ENCODE assay signal across 1 worm cellular context in genomic region chrIV:4400350-4401326, ce11.
TF ChIP-seq lines count a peak whose summit lies in the region.

TSS of gene Y24D9A.6 (minus strand) at chrIV:4400400.

TF ChIP-seq in whole organism, L1 larva, 84 proteins besides CTCF, POLR2A, EP300 and RAD21 (continued from another document):
- TF ChIP-seq mep-1 (tag; optimal IDR thresholded peaks at IDR 0.05; lab: Kevin White, UChicago): peak; percentile 78
- TF ChIP-seq blmp-1 (tag; optimal IDR thresholded peaks at IDR 0.05; lab: Kevin White, UChicago): peak; percentile 98
- TF ChIP-seq unc-62 (GFP tag; optimal IDR thresholded peaks at IDR 0.05; lab: Kevin White, UChicago): no peak
- TF ChIP-seq nhr-19 (GFP tag; conservative IDR thresholded peaks at IDR 0.05; lab: Robert Waterston, UW): peak; percentile 89
- no peak for TF ChIP-seq alr-1 (tag; optimal IDR thresholded peaks at IDR 0.05; lab: Kevin White, UChicago; ENCODE audit: borderline replicate concordance)
- TF ChIP-seq nhr-71 (tag; optimal IDR thresholded peaks at IDR 0.05; lab: Kevin White, UChicago): peak; percentile 88
- peak; percentile 49 for TF ChIP-seq rnt-1 (tag; optimal IDR thresholded peaks at IDR 0.05; lab: Kevin White, UChicago)
- no peak for TF ChIP-seq fkh-8 (tag; optimal IDR thresholded peaks at IDR 0.05; lab: Kevin White, UChicago)
- peak; percentile 66 for TF ChIP-seq vab-15 (tag; optimal IDR thresholded peaks at IDR 0.05; lab: Kevin White, UChicago)
- no peak for TF ChIP-seq F16B12.6 (tag; optimal IDR thresholded peaks at IDR 0.05; lab: Kevin White, UChicago)
- no peak for TF ChIP-seq C04F5.9 (tag; optimal IDR thresholded peaks at IDR 0.05; lab: Kevin White, UChicago)
- TF ChIP-seq lin-35 (GFP tag; optimal IDR thresholded peaks at IDR 0.05; lab: Kevin White, UChicago): peak; percentile 56 to 86
- no peak for TF ChIP-seq pqm-1 (tag; optimal IDR thresholded peaks at IDR 0.05; lab: Kevin White, UChicago)
- TF ChIP-seq nhr-85 (tag; lab: Kevin White, UChicago): peak; percentile 100
- TF ChIP-seq dpl-1 (GFP tag; optimal IDR thresholded peaks at IDR 0.05; lab: Kevin White, UChicago): peak; percentile 60 to 75 (median 69)
- peak; percentile 64 for TF ChIP-seq tbx-2 (tag; optimal IDR thresholded peaks at IDR 0.05; lab: Kevin White, UChicago)
- TF ChIP-seq nhr-90 (tag; optimal IDR thresholded peaks at IDR 0.05; lab: Kevin White, UChicago; ENCODE audit: poor library complexity): peak; percentile 94
- peak; percentile 58 to 71 for TF ChIP-seq egl-27 (tag; optimal IDR thresholded peaks at IDR 0.05; lab: Kevin White, UChicago)
- TF ChIP-seq Y116A8C.19 (tag; optimal IDR thresholded peaks at IDR 0.05; lab: Kevin White, UChicago; ENCODE audit: borderline replicate concordance): no peak
- peak; percentile 74 for TF ChIP-seq lin-39 (tag; optimal IDR thresholded peaks at IDR 0.05; lab: Kevin White, UChicago)
- peak; percentile 84 for TF ChIP-seq nhr-47 (tag; optimal IDR thresholded peaks at IDR 0.05; lab: Kevin White, UChicago)
- TF ChIP-seq ceh-90 (tag; optimal IDR thresholded peaks at IDR 0.05; lab: Kevin White, UChicago): no peak
- peak; percentile 84 for TF ChIP-seq nhr-20 (tag; optimal IDR thresholded peaks at IDR 0.05; lab: Kevin White, UChicago)
- no peak for TF ChIP-seq egl-13 (tag; optimal IDR thresholded peaks at IDR 0.05; lab: Kevin White, UChicago)
- TF ChIP-seq lin-14 (GFP tag; optimal IDR thresholded peaks at IDR 0.05; lab: Kevin White, UChicago): peak; percentile 95
- no peak for TF ChIP-seq fkh-10 (GFP tag; optimal IDR thresholded peaks at IDR 0.05; lab: Kevin White, UChicago)
- TF ChIP-seq hlh-4 (tag; optimal IDR thresholded peaks at IDR 0.05; lab: Kevin White, UChicago): no peak
- peak; percentile 42 for TF ChIP-seq jun-1 (tag; optimal IDR thresholded peaks at IDR 0.05; lab: Kevin White, UChicago)
- TF ChIP-seq efl-1 (optimal IDR thresholded peaks at IDR 0.05; lab: Kevin White, UChicago): peak; percentile 73 to 80
- peak; percentile 3 to 92 for TF ChIP-seq efl-1 (GFP tag; optimal IDR thresholded peaks at IDR 0.05 in 1 of 2; lab: Kevin White, UChicago)
- TF ChIP-seq pag-3 (tag; optimal IDR thresholded peaks at IDR 0.05; lab: Kevin White, UChicago; ENCODE audit: borderline replicate concordance, insufficient read depth): no peak
- TF ChIP-seq snpc-4 (tag; optimal IDR thresholded peaks at IDR 0.05; lab: Kevin White, UChicago): no peak
- TF ChIP-seq nhr-12 (tag; optimal IDR thresholded peaks at IDR 0.05; lab: Kevin White, UChicago): no peak
- peak; percentile 20 to 47 (median 37) for TF ChIP-seq ceh-82 (tag; optimal IDR thresholded peaks at IDR 0.05; lab: Kevin White, UChicago)
- no peak for TF ChIP-seq ceh-63 (GFP tag; optimal IDR thresholded peaks at IDR 0.05; lab: Kevin White, UChicago)
- peak; percentile 68 for TF ChIP-seq nhr-11 (tag; optimal IDR thresholded peaks at IDR 0.05; lab: Kevin White, UChicago)
- TF ChIP-seq nhr-28 (tag; optimal IDR thresholded peaks at IDR 0.05; lab: Kevin White, UChicago): no peak
- TF ChIP-seq tlp-1 (tag; optimal IDR thresholded peaks at IDR 0.05; lab: Kevin White, UChicago): no peak
- peak; percentile 68 for TF ChIP-seq ztf-4 (tag; optimal IDR thresholded peaks at IDR 0.05; lab: Kevin White, UChicago)
- no peak for TF ChIP-seq unc-86 (tag; optimal IDR thresholded peaks at IDR 0.05; lab: Kevin White, UChicago)
- no peak for TF ChIP-seq nhr-76 (tag; optimal IDR thresholded peaks at IDR 0.05; lab: Kevin White, UChicago)
